Fruit fly (Drosophila melanogaster) whole organism, wandering third instar larva: Measurements from ENCODE around the gene AnxB9.
A peak's percentile ranks its signal among the peaks of the same experiment; 100 is the strongest.

Source experiments
- Abd-B ChIP-seq: fragments of >200 bp; optimal IDR thresholded peaks from 2 replicates; lab custom pipeline; 2017; ENCODE audit warnings: missing biosample characterization, missing genetic modification characterization
- Dfd ChIP-seq: fragments of >200 bp; optimal IDR thresholded peaks from 2 replicates; lab custom pipeline; 2017; ENCODE audit warnings: missing biosample characterization, missing genetic modification characterization
- GATAd ChIP-seq: sonication (Bioruptor generic); optimal IDR thresholded peaks from 2 replicates; lab custom pipeline; 2016; ENCODE audit warnings: missing biosample characterization, missing genetic modification characterization
- Hr78 ChIP-seq: fragments of >200 bp; optimal IDR thresholded peaks from 2 replicates; lab custom pipeline; 2017; ENCODE audit warnings: missing biosample characterization, missing genetic modification characterization
- OdsH ChIP-seq: fragments of 200-800 bp; sonication (Bioruptor generic); optimal IDR thresholded peaks from 2 replicates; lab custom pipeline; 2016; ENCODE audit warnings: missing biosample characterization, mild to moderate bottlenecking, missing genetic modification characterization
- Sp1 ChIP-seq: fragments of 200-800 bp; sonication (Bioruptor generic); optimal IDR thresholded peaks from 3 replicates; lab custom pipeline; 2019; ENCODE audit warnings: missing biosample characterization, mild to moderate bottlenecking, missing genetic modification characterization, moderate library complexity
- br ChIP-seq: fragments of 200-800 bp; sonication (Bioruptor generic); optimal IDR thresholded peaks from 2 replicates; lab custom pipeline; 2016; ENCODE audit warnings: missing biosample characterization, missing genetic modification characterization
- dl ChIP-seq, 2 experiments: fragments of 175-275, 200-275 bp in 1 of 2; fragments of 200-275 bp in 1 of 2; sonication (Bioruptor generic); optimal IDR thresholded peaks; lab custom pipeline; 2018; ENCODE audit warnings: mild to moderate bottlenecking in 2 of 2, missing biosample characterization in 2 of 2, missing genetic modification characterization in 2 of 2, moderate library complexity in 2 of 2; ENCODE audit not compliant: partially characterized antibody in 2 of 2, insufficient read depth in 1 of 2
- foxo ChIP-seq, 2 experiments: fragments of 200-800 bp; sonication (Bioruptor generic); optimal IDR thresholded peaks; 2 replicates in 1 of 2; 3 replicates in 1 of 2; lab custom pipeline; 2016 to 2017; ENCODE audit warnings: missing biosample characterization in 2 of 2, missing genetic modification characterization in 2 of 2
- jim ChIP-seq: fragments of 175-275, 200-325 bp; sonication (Bioruptor generic); optimal IDR thresholded peaks from 2 replicates; lab custom pipeline; 2016; ENCODE audit warnings: missing biosample characterization, mild to moderate bottlenecking, missing genetic modification characterization
- lola ChIP-seq: fragments of >200 bp; optimal IDR thresholded peaks from 2 replicates; lab custom pipeline; 2017; ENCODE audit warnings: missing biosample characterization, missing genetic modification characterization
- psq ChIP-seq: fragments of 200-800 bp; sonication (Bioruptor generic); optimal IDR thresholded peaks from 3 replicates; lab custom pipeline; 2017; ENCODE audit warnings: missing biosample characterization, mild to moderate bottlenecking, missing genetic modification characterization, moderate library complexity

- TF ChIP-seq Abd-B (GFP tag; lab: Kevin White, UChicago) (no peak), OdsH (GFP tag; lab: Kevin White, UChicago) (peak; percentile 23), jim (GFP tag; lab: Kevin White, UChicago) (no peak), lola (GFP tag; lab: Kevin White, UChicago) (no peak), psq (GFP tag; lab: Kevin White, UChicago) (peak; percentile 5), Hr78 (GFP tag; lab: Kevin White, UChicago) (peak; percentile 51), Dfd (GFP tag; lab: Kevin White, UChicago) (no peak), GATAd (GFP tag; lab: Kevin White, UChicago) (no peak), Sp1 (no peak), br (GFP tag; lab: Kevin White, UChicago) (no peak), foxo (GFP tag; optimal IDR thresholded peaks at IDR 0.05; lab: Kevin White, UChicago) (peak in 1 of 2 experiments; percentile 43), dl (GFP tag; optimal IDR thresholded peaks at IDR 0.05; lab: Kevin White, UChicago; ENCODE audit: insufficient read depth in 1 of 2, partially characterized antibody in 2 of 2) (no peak)
These were observed 53.7 kb downstream of the AnxB9 start, which contains the start of gene Bdbt for dm6 chr3R:21118784-21119183.
